Worm (Caenorhabditis elegans) whole organism, young adult: ENCODE measurements around the gene K01D12.5.

ENCODE experiments used
- F37B4.10 ChIP-seq: fragments of 200-800 bp; sonication (Bioruptor generic); IDR thresholded peaks from 2 replicates; pipeline ENCODE4 v1.3.6; 2022; ENCODE audit warnings: missing genetic modification characterization, missing compliant biosample characterization
- F49E8.2 ChIP-seq: sonication (generic microtip); optimal IDR thresholded peaks from 3 replicates; lab custom pipeline; 2017; ENCODE audit warnings: missing genetic modification characterization, mild to moderate bottlenecking, missing compliant biosample characterization, antibody characterized with exemption, moderate library complexity; ENCODE audit not compliant: insufficient read depth
- egl-44 ChIP-seq: fragments of 200-800 bp; sonication (Bioruptor generic); IDR thresholded peaks from 2 replicates; pipeline ENCODE4 v1.3.6; 2022; ENCODE audit warnings: missing genetic modification reagents, missing genetic modification characterization, missing compliant biosample characterization
- hsf-1 ChIP-seq: fragments of 200-800 bp; sonication (Bioruptor generic); IDR thresholded peaks from 2 replicates; pipeline ENCODE4 v1.3.6; 2022; ENCODE audit warnings: missing genetic modification reagents, missing genetic modification characterization, missing compliant biosample characterization
- nfya-1 ChIP-seq: sonication (generic microtip); optimal IDR thresholded peaks from 2 replicates; lab custom pipeline; 2017; ENCODE audit warnings: antibody characterized with exemption, missing compliant biosample characterization, missing genetic modification characterization, borderline replicate concordance; ENCODE audit not compliant: insufficient read depth
- nhr-90 ChIP-seq: sonication (generic microtip); optimal IDR thresholded peaks from 2 replicates; lab custom pipeline; 2016; ENCODE audit warnings: missing genotype, mild to moderate bottlenecking, missing genetic modification characterization, missing compliant biosample characterization
- snpc-4 ChIP-seq, 5 experiments: fragments of 150-350 bp in 1 of 5; sonication (generic microtip) in 4 of 5; optimal IDR thresholded peaks; 2 replicates each; lab custom pipeline; 2014 to 2018; ENCODE audit warnings: missing genetic modification characterization in 5 of 5, missing biosample characterization in 3 of 5, antibody characterized with exemption in 2 of 5, mild to moderate bottlenecking in 2 of 5, missing compliant biosample characterization in 2 of 5, missing genotype in 2 of 5, moderate library complexity in 2 of 5, missing genetic modification reagents in 1 of 5
- ztf-18 ChIP-seq: sonication (generic microtip); optimal IDR thresholded peaks from 2 replicates; lab custom pipeline; 2016; ENCODE audit warnings: missing genotype, mild to moderate bottlenecking, missing genetic modification characterization, missing compliant biosample characterization

- no peak for TF ChIP-seq nhr-90 (tag; lab: Kevin White, UChicago)
- no peak for TF ChIP-seq egl-44 (GFP tag; lab: Robert Waterston, UW)
- no peak for TF ChIP-seq F37B4.10 (GFP tag; lab: Robert Waterston, UW)
- TF ChIP-seq hsf-1 (GFP tag; lab: Robert Waterston, UW), result no peak
- no peak for TF ChIP-seq ztf-18
- TF ChIP-seq nfya-1 (tag; lab: Kevin White, UChicago), result no peak
- TF ChIP-seq snpc-4 (GFP tag; optimal IDR thresholded peaks at IDR 0.05; lab: Kevin White, UChicago), result no peak
- TF ChIP-seq snpc-4 (tag; optimal IDR thresholded peaks at IDR 0.05; lab: Kevin White, UChicago), result no peak
- no peak for TF ChIP-seq F49E8.2 (tag; lab: Kevin White, UChicago)
These were observed 36.0 kb upstream of the K01D12.5 start, which contains the start of gene fipr-1 for ce11 chrV:12361644-12362043.
